Worm (Caenorhabditis elegans) whole organism, young adult: ENCODE results near the gene sec-5.

ENCODE experiments used
- F22D6.2 ChIP-seq: sonication (generic microtip); optimal IDR thresholded peaks from 2 replicates; lab custom pipeline; 2016; ENCODE audit warnings: mild to moderate bottlenecking, missing genetic modification characterization, missing compliant biosample characterization
- Y53G8AR.9 ChIP-seq: fragments of 200-800 bp; sonication (Bioruptor generic); conservative IDR thresholded peaks from 2 replicates; pipeline ENCODE4 v1.3.6; 2022; ENCODE audit warnings: missing genetic modification reagents, missing genetic modification characterization, missing compliant biosample characterization
- aptf-3 ChIP-seq: fragments of 200-800 bp; sonication (Bioruptor generic); IDR thresholded peaks from 2 replicates; pipeline ENCODE4 v1.3.6; 2022; ENCODE audit warnings: missing genetic modification characterization, missing compliant biosample characterization
- dpl-1 ChIP-seq: fragments of 150-350 bp; optimal IDR thresholded peaks from 2 replicates; lab custom pipeline; 2014; ENCODE audit warnings: missing biosample characterization, missing genetic modification reagents, missing genetic modification characterization
- hlh-12 ChIP-seq: sonication (generic microtip); optimal IDR thresholded peaks from 2 replicates; lab custom pipeline; 2016; ENCODE audit warnings: missing genetic modification characterization, missing compliant biosample characterization
- tbx-9 ChIP-seq: sonication (generic microtip); optimal IDR thresholded peaks from 2 replicates; lab custom pipeline; 2016; ENCODE audit warnings: borderline replicate concordance, missing genetic modification characterization, inconsistent platforms, missing compliant biosample characterization

DNA sequence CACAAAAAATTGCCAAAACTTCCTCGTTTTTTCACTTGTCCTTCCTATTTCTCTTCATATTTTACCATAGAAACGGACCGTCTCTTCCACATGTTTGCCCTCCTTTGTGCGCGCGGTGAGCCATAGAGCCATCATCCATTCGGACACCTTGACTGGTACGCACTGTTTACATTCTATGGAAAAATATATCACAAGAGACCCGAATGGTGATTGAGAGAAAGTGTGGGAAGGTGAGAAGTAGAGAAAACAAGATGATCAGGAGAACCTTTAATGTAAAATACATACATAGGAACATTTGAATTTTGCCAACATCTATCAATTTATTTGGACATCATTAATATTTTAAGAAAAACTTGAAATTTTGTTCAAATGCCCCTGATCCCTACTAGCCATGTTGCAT lies 9.0 kb upstream of the sec-5 start:
- TF ChIP-seq Y53G8AR.9 (GFP tag; lab: Robert Waterston, UW), result no peak
- TF ChIP-seq tbx-9 (tag; lab: Kevin White, UChicago), result no peak
- no peak for TF ChIP-seq dpl-1 (GFP tag; lab: Kevin White, UChicago)
- TF ChIP-seq aptf-3 (GFP tag; lab: Robert Waterston, UW), result no peak
- TF ChIP-seq F22D6.2 (tag; lab: Kevin White, UChicago), result no peak
- no peak for TF ChIP-seq hlh-12
